Worm (Caenorhabditis elegans): ENCODE measurements around the gene immt-2.

immt-2 gene

DNA sequence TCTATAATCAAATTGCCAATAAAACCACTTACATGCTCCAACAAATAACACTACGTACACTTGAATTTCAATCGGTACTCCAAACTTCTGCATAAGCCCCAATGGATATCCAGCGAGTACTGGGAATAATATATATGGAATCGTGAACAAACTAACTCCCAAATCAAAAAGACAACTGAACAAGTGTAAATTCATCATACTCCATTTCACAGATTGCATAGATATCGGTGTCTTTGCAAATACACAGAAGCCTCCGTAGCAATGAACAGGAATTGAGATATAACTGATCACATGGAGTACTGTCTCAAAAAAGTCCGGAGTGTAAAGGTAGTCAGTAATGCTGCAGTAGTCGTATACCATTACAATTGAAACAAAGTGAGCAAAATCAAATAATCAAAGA lies 40.3 kb downstream of the immt-2 start, which contains the start of gene srh-214:
Gene srh-214, minus strand, starts transcription at position 360 of the 400 bp plus-strand sequence.
- TF ChIP-seq ztf-7 (tag; optimal IDR thresholded peaks at IDR 0.05), result no peak
- no peak for TF ChIP-seq mes-2 (tag; optimal IDR thresholded peaks at IDR 0.05; ENCODE audit: poor library complexity, severe bottlenecking)
- no peak for TF ChIP-seq lsy-2 (tag; optimal IDR thresholded peaks at IDR 0.05)
- peak; percentile 91 for TF ChIP-seq aha-1 (tag)
- no peak for TF ChIP-seq dve-1 (tag; optimal IDR thresholded peaks at IDR 0.05; ENCODE audit: insufficient read depth)
- TF ChIP-seq ceh-44 (GFP tag; IDR thresholded peaks at IDR 0.05), result no peak
- no peak for TF ChIP-seq nhr-102 (tag; optimal IDR thresholded peaks at IDR 0.05)
- TF ChIP-seq ceh-62 (tag; optimal IDR thresholded peaks at IDR 0.05), result no peak

DNA sequence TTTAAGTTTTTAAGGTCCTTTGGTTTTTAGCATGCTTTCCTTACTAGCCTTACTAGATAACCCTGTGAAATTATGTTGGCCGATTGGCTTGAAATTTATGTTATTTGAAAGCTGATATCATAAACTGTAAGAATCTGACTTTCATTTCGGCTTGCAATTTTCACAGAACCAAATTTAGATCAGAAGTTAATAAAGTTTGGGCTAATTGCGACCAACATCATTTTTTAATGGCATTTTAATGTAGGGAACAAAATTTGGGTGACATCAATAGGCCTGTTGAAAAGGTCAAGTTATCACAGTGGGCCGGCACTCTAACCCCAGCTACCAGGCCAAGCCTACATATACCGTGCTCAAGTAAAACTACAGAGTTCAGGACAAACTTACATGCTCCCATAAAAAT lies 42.2 kb downstream of the immt-2 start:
- TF ChIP-seq unc-62 (GFP tag; optimal IDR thresholded peaks at IDR 0.05 in 1 of 2) (peak in 1 of 2 experiments; percentile 93), unc-62 (tag; optimal IDR thresholded peaks at IDR 0.05) (no peak), dmd-6 (GFP tag; IDR thresholded peaks at IDR 0.05) (no peak), rbr-2 (tag; optimal IDR thresholded peaks at IDR 0.05) (no peak), pqm-1 (tag; optimal IDR thresholded peaks at IDR 0.05) (no peak)

DNA sequence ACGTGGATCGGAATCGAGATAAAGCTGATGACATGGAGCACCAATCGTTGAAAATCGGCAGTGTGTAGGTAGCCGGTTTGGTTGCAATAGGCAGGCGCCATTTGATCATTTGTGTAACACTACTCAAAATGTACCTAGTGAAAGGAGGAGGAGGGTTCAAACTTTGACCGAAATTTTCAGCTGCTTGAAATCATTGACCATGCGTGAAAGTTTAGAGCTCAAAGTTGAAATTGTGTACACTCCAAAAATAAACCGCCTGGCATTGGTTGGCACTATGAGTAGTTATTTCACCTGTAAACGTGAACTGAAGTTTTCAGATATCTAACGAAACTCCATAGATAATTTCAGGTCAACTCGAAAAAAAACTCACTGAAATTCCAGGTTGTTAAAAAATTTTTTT lies 42.9 kb downstream of the immt-2 start, which contains the start of gene srh-215:
Gene srh-215, minus strand, starts transcription at position 101 of the 400 bp plus-strand sequence.
- TF ChIP-seq tra-1 (GFP tag; IDR thresholded peaks at IDR 0.05) (no peak), set-16 (GFP tag; IDR thresholded peaks at IDR 0.05) (no peak)

DNA sequence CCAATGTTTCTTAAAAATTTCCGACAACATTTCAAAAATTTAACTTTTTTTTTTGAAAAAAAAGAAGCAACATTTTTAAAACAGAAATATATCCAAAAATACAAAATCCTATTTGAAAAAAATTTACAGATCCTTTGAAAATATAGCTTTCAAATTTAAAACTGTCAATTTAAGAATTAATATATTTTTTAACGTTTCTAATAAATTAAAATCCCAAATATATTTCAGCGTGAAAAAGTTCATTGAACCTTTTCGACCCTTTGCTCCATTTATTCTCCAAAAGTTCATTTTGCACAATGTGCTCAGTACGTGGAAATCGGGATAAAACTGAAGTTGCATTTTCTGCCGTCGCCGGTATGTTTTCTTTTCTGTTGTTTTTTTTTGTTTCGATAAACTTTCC lies 43.8 kb downstream of the immt-2 start, which contains the start of gene phy-3:
Gene phy-3, plus strand, starts transcription at position 301 of the 400 bp plus-strand sequence.
- TF ChIP-seq nhr-41 (GFP tag; IDR thresholded peaks at IDR 0.05), result no peak
- no peak for TF ChIP-seq madf-5 (GFP tag; IDR thresholded peaks at IDR 0.05)
- no peak for TF ChIP-seq nhr-28 (tag; optimal IDR thresholded peaks at IDR 0.05)
- TF ChIP-seq ZK546.5 (tag; optimal IDR thresholded peaks at IDR 0.05), result no peak
- TF ChIP-seq F10B5.3 (tag; optimal IDR thresholded peaks at IDR 0.05), result no peak
- no peak for TF ChIP-seq mep-1 (tag; optimal IDR thresholded peaks at IDR 0.05)

DNA sequence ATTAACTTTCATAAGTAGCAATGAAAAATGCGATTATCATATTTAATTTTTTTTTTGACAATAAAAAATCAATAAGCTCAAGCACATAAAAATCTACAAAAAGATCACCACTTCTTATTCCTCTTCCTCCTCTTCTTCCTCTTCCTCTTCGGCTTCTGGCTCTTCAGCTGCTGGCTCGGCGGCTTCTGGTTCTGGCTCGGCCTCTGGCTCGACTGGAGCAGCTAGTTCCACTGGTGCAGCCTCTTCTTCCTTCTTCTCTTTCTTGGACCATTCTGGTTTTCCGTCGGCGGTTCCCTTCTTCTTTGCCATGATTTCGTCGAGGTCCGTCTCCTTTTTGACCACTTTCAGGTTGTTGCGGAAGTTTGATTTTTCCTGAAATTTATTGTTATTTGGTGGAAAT lies 44.6 kb downstream of the immt-2 start:
- TF ChIP-seq arid-1 (GFP tag; conservative IDR thresholded peaks at IDR 0.05) (no peak), set-16 (GFP tag; IDR thresholded peaks at IDR 0.05) (peak; percentile 86)

DNA sequence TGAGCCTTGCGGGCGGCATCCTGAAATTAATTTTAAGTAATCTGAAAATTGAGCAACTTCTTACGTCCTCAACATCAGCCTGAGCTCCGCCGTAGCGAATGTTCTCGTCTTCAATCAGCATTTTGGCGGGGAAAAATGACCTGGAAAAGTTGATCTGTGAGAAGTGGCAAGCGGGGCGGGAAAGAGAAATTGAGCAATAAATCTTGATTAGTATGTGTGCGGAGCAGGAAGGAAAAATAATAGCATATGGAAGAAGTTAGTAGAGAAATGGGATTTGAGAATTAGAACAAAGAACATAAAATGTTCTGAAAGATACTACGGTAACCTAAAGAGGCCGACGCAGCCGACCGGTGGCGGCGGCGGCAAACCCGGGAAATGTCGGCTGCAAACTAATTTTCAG lies 45.9 kb downstream of the immt-2 start, which contains the start of gene tni-3:
Gene tni-3, minus strand, starts transcription at position 140 of the 400 bp plus-strand sequence.
- TF ChIP-seq nhr-41 (GFP tag; IDR thresholded peaks at IDR 0.05) (no peak), Y48G9A.11 (GFP tag; IDR thresholded peaks at IDR 0.05) (no peak)

DNA sequence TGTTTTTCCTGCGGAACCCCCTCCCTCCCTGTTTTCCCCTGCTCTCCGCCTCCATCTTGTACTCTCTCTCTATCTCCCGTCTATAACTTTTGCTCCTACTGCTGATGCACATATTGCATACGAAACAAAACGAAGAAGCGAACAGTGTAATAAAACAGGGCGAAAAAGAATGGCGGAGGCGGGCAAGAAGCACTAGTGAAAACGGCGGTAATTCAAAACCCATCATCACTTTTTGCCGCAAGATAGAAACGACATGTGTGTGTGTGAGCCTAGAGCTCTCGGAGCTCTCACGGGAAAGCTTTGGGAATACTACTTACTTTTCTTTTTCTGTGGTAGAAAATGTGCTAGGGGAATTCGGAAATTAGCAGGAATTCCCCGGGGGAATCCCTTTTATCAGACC lies 47.0 kb downstream of the immt-2 start:
- peak; percentile 13 for TF ChIP-seq hlh-11 (tag; optimal IDR thresholded peaks at IDR 0.05)
- TF ChIP-seq unc-62 (GFP tag; optimal IDR thresholded peaks at IDR 0.05 in 1 of 2), result peak in 1 of 2 experiments; percentile 91
- TF ChIP-seq unc-62 (tag; optimal IDR thresholded peaks at IDR 0.05), result no peak
- TF ChIP-seq mes-2 (tag; optimal IDR thresholded peaks at IDR 0.05; ENCODE audit: poor library complexity, severe bottlenecking), result no peak

DNA sequence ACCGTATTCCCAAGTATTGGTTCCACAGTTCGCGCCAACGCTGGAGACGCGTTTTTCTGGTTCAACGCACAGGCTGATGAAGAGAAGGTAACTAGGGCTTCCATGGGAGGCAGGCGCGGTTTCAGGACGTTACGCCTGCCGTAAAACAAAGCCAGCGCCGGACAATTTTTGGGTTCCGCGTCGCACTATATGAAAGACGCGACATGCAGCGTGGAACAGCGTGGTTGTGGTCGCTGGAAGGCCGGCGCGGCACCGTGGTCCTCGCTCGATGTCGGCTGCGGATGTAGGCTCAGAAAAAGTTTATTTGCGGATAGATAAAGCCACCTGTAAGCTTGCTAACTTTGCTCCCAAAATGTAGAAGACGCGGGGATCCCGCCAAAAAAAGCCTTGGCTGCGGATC lies 49.4 kb downstream of the immt-2 start:
- TF ChIP-seq set-16 (GFP tag; IDR thresholded peaks at IDR 0.05) (peak; percentile 59), saeg-2 (GFP tag; IDR thresholded peaks at IDR 0.05) (no peak)

DNA sequence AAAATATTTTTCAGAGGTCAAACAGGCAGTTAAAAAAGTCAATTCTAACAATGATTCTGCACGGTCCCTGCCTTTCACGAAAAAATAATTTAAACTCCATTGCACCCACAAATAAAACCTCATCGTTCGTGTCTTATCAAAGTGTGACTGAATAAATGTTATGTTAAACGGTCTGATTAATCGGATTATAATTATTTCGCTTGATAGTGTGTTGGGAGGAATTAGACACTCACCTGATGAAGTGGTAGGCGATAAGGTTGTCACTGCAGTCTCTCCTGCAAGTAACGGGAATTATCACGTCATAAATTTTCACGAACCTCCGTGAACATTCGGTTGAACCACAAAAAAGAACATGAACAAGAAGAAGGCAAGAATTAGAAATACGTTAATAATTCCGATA lies 51.2 kb downstream of the immt-2 start:
- TF ChIP-seq lin-29 (GFP tag; IDR thresholded peaks at IDR 0.05) (no peak), zip-2 (tag; optimal IDR thresholded peaks at IDR 0.05) (no peak), set-16 (GFP tag; IDR thresholded peaks at IDR 0.05) (no peak), ceh-44 (GFP tag; IDR thresholded peaks at IDR 0.05) (no peak), php-3 (GFP tag; IDR thresholded peaks at IDR 0.05) (no peak), nhr-42 (GFP tag; IDR thresholded peaks at IDR 0.05) (no peak), fkh-10 (GFP tag; optimal IDR thresholded peaks at IDR 0.05) (no peak), dmd-8 (GFP tag; IDR thresholded peaks at IDR 0.05) (no peak), ztf-11 (tag; optimal IDR thresholded peaks at IDR 0.05) (no peak), dmd-6 (GFP tag; IDR thresholded peaks at IDR 0.05) (peak; percentile 74), nhr-28 (tag; optimal IDR thresholded peaks at IDR 0.05) (peak; percentile 45), hlh-11 (tag; optimal IDR thresholded peaks at IDR 0.05) (peak; percentile 60), arid-1 (GFP tag; conservative IDR thresholded peaks at IDR 0.05) (no peak), ztf-7 (tag; optimal IDR thresholded peaks at IDR 0.05) (no peak), gei-8 (GFP tag; optimal IDR thresholded peaks at IDR 0.05) (no peak), zag-1 (tag; optimal IDR thresholded peaks at IDR 0.05) (no peak), jun-1 (tag; optimal IDR thresholded peaks at IDR 0.05) (no peak), pqm-1 (tag; optimal IDR thresholded peaks at IDR 0.05) (peak; percentile 88)

Data from whole organism, L4 larva.